Worm (Caenorhabditis elegans) whole organism, early embryonic: ENCODE results near the gene F01F1.14.

Experiments used
- B0310.2 ChIP-seq: sonication (generic microtip); optimal IDR thresholded peaks from 2 replicates; lab custom pipeline; 2016; ENCODE audit warnings: mild to moderate bottlenecking, missing genetic modification characterization, missing compliant biosample characterization
- F13C5.2 ChIP-seq: sonication (generic microtip); optimal IDR thresholded peaks from 2 replicates; lab custom pipeline; 2017; ENCODE audit warnings: mild to moderate bottlenecking, missing genetic modification characterization, inconsistent platforms, missing compliant biosample characterization
- ama-1 ChIP-seq: fragments of 150-350 bp; optimal IDR thresholded peaks from 2 replicates; lab custom pipeline; 2014
- flt-1 ChIP-seq: fragments of 200-800 bp; sonication (Bioruptor generic); IDR thresholded peaks from 2 replicates; pipeline ENCODE4 v1.3.6; 2022; ENCODE audit warnings: missing genetic modification characterization, missing compliant biosample characterization
- hmbx-1 ChIP-seq: sonication (generic microtip); optimal IDR thresholded peaks from 2 replicates; lab custom pipeline; 2016; ENCODE audit warnings: mild to moderate bottlenecking, missing genetic modification characterization, missing compliant biosample characterization
- hmg-4 ChIP-seq: fragments of 200-800 bp; sonication (Bioruptor generic); optimal IDR thresholded peaks from 2 replicates; lab custom pipeline; 2018; ENCODE audit warnings: mild to moderate bottlenecking, missing genetic modification characterization, missing compliant biosample characterization
- hnd-1 ChIP-seq: sonication (generic microtip); optimal IDR thresholded peaks from 2 replicates; lab custom pipeline; 2016; ENCODE audit warnings: missing genetic modification characterization, missing compliant biosample characterization
- pes-1 ChIP-seq: fragments of 200-800 bp; sonication (Bioruptor generic); IDR thresholded peaks from 2 replicates; pipeline ENCODE4 v1.3.6; 2022; ENCODE audit warnings: missing genetic modification reagents, missing genetic modification characterization, missing compliant biosample characterization
- sea-1 ChIP-seq: fragments of 200-800 bp; sonication (Bioruptor generic); conservative IDR thresholded peaks from 2 replicates; pipeline ENCODE4 v1.3.6; 2022; ENCODE audit warnings: missing genetic modification characterization, missing compliant biosample characterization
- tbx-11 ChIP-seq: fragments of 200-800 bp; sonication (Bioruptor generic); IDR thresholded peaks from 2 replicates; pipeline ENCODE4 v1.3.6; 2022; ENCODE audit warnings: missing genetic modification characterization, missing compliant biosample characterization
- tbx-37 ChIP-seq: fragments of 200-800 bp; sonication (Bioruptor generic); conservative IDR thresholded peaks from 2 replicates; pipeline ENCODE4 v1.3.6; 2022; ENCODE audit warnings: missing genetic modification reagents, missing genetic modification characterization, missing compliant biosample characterization
- tra-4 ChIP-seq: sonication (generic microtip); optimal IDR thresholded peaks from 2 replicates; lab custom pipeline; 2017; ENCODE audit warnings: missing genetic modification characterization, missing compliant biosample characterization

DNA sequence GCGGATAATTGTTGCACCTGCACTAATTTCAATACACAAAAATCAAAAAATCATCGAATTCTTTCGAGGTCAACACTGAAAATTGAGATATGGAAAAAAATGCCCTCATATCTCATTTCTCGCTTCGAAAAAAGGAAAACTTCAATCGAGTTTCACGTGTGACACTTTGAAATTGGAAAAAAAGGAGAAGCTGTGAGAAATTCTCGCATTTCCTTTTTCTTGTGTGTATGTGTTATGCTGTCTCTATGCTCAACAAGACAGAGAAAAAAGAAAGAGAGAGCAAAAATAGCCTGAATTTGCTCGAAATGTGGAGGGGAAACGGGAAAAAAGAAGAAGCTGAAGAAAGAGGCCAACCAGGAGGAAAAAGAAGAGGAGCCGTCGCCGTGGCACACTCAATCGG, 36.3 kb downstream of the F01F1.14 start:
- TF ChIP-seq hnd-1 (tag; lab: Kevin White, UChicago) (no peak), ama-1 (no peak), F13C5.2 (no peak), tbx-37 (GFP tag; lab: Robert Waterston, UW) (no peak), flt-1 (GFP tag; lab: Robert Waterston, UW) (no peak), pes-1 (GFP tag; lab: Robert Waterston, UW) (no peak), hmbx-1 (tag; lab: Kevin White, UChicago) (no peak), tra-4 (tag; lab: Kevin White, UChicago) (no peak), hmg-4 (GFP tag; lab: Kevin White, UChicago) (no peak), B0310.2 (tag; lab: Kevin White, UChicago) (no peak), tbx-11 (GFP tag; lab: Robert Waterston, UW) (no peak), sea-1 (no peak)
